Worm (Caenorhabditis elegans): ENCODE data around the gene sax-7.

ce11 chrIV:8118790-8119189 is 56.3 kb downstream of the sax-7 start, which contains the start of gene F42G8.8:
- TF ChIP-seq him-1 (tag; optimal IDR thresholded peaks at IDR 0.05) (no peak), W03F9.2 (tag; optimal IDR thresholded peaks at IDR 0.05) (no peak)

All from whole organism, L4/young adult.